Worm (Caenorhabditis elegans): ENCODE measurements around the gene col-85.
A peak's percentile ranks its signal among the peaks of the same experiment; 100 is the strongest.

The col-85 gene

DNA sequence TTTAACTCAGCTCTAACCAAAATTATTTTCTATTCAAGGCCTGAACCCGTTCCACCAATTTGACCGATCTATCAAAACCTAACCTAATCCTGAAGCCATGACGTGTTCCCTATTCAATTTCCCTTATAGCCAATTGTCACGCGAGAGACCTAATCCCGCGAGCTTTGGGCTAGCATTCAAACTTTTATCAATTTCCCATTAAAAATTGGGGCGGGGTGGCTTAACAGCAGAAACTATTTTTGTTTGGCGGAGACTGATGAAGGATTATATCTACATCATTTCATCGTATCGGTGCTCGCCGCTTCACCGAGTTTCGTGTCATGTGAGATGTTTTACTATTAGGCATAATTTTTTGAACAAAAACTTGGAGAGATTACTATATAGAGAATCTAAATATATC, 6.1 kb downstream of the col-85 start:
- TF ChIP-seq unc-130 (GFP tag; optimal IDR thresholded peaks at IDR 0.05) (no peak), unc-39 (tag; optimal IDR thresholded peaks at IDR 0.05) (no peak), spr-1 (tag; optimal IDR thresholded peaks at IDR 0.05) (no peak), lim-7 (GFP tag; IDR thresholded peaks at IDR 0.05) (no peak), F26F4.8 (GFP tag; conservative IDR thresholded peaks at IDR 0.05) (no peak), snpc-1.2 (GFP tag; IDR thresholded peaks at IDR 0.05) (no peak), saeg-2 (GFP tag; IDR thresholded peaks at IDR 0.05) (no peak), nhr-42 (GFP tag; IDR thresholded peaks at IDR 0.05) (no peak), hmg-1.1 (GFP tag; IDR thresholded peaks at IDR 0.05) (no peak), lsy-2 (tag; optimal IDR thresholded peaks at IDR 0.05) (no peak), lir-3 (tag; optimal IDR thresholded peaks at IDR 0.05) (no peak), dmd-6 (GFP tag; IDR thresholded peaks at IDR 0.05) (no peak), skn-1 (tag; optimal IDR thresholded peaks at IDR 0.05) (no peak), nhr-237 (tag; optimal IDR thresholded peaks at IDR 0.05) (no peak), tra-1 (GFP tag; IDR thresholded peaks at IDR 0.05) (no peak), ama-1 (optimal IDR thresholded peaks at IDR 0.05) (no peak), madf-9 (GFP tag; conservative IDR thresholded peaks at IDR 0.05) (no peak)

DNA sequence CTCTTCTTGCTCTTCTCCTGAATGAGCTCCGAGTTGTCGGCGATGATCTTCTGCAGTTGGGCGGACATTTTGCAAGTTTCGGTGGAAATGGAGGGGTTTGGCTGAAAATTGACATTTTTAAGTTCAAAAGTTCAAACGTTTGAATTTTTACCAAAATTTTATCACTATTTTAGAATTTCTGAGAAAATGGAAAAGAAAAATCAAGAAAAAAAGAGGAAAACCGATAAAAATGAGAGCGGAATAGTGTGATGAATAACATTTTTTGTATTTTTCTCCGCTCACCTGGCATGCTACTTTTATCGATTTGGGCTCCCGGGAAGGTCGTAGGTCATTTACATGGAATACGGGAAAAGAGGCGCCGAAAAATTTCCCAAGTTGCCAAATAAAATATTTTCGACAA, 9.8 kb downstream of the col-85 start, which contains the start of gene F15A4.10:
Gene F15A4.10, minus strand, starts transcription at position 101 of the 400 bp plus-strand sequence.
- TF ChIP-seq zip-11 (GFP tag; IDR thresholded peaks at IDR 0.05) (no peak), set-16 (GFP tag; IDR thresholded peaks at IDR 0.05) (0 out of 2 replicates have a peak, but pooled peaks have one; percentile 0)

DNA sequence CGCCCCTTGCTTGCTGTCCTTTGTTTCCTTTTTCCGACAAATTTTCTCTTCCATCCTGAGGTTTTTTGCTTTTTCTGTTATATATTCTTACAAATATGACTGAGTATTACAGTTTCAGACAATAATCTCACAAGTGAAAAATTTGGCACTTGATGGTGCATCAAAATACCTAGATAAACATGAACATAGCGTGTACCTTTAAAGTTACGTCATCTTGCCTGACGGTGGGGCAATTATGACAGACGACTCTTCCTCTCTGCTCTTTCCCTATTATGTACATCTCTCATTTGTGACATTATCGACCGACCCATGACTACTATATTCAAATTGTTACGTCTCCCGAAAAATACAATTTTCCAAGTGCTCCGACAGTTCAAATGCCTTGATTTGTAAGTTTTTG, 12.3 kb downstream of the col-85 start, which contains the start of gene fbxb-102:
Gene fbxb-102, plus strand, starts transcription at position 301 of the 400 bp plus-strand sequence.
- no peak for TF ChIP-seq nhr-10 (tag; optimal IDR thresholded peaks at IDR 0.05)
- no peak for TF ChIP-seq egl-27 (tag; optimal IDR thresholded peaks at IDR 0.05)
- TF ChIP-seq nhr-76 (tag; optimal IDR thresholded peaks at IDR 0.05) = no peak
- TF ChIP-seq R02D3.7 (tag; optimal IDR thresholded peaks at IDR 0.05) = no peak
- TF ChIP-seq arid-1 (GFP tag; conservative IDR thresholded peaks at IDR 0.05) = no peak
- TF ChIP-seq hlh-11 (tag; optimal IDR thresholded peaks at IDR 0.05) = no peak
- TF ChIP-seq ceh-20 (GFP tag; IDR thresholded peaks at IDR 0.05) = no peak
- TF ChIP-seq ZK546.5 (tag; optimal IDR thresholded peaks at IDR 0.05) = no peak
- no peak for TF ChIP-seq D1046.2 (GFP tag; IDR thresholded peaks at IDR 0.05)

DNA sequence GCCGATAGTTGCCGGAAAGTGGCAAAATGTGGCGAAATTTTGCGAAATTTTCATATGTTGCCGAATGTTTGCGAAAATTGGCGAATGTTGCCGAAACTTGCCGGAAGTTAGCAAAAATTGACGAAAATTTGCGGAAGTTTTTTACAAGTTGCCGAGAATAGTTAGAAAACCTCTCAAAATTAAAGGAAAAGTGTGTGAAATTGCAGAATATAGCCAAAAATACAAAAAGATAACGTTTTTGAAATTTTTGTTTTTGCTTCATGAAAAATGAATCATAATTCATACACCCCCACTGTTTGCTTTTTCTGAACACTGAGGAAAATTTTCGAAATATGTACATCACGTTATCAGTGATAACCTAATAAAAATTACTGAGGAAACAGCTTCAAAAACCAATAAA, 13.2 kb downstream of the col-85 start:
- TF ChIP-seq mxl-2 (GFP tag; conservative IDR thresholded peaks at IDR 0.05) = no peak
- no peak for TF ChIP-seq daf-16 (GFP tag; optimal IDR thresholded peaks at IDR 0.05)
- no peak for TF ChIP-seq daf-16 (tag; optimal IDR thresholded peaks at IDR 0.05)
- TF ChIP-seq lin-38 (GFP tag; IDR thresholded peaks at IDR 0.05) = no peak

DNA sequence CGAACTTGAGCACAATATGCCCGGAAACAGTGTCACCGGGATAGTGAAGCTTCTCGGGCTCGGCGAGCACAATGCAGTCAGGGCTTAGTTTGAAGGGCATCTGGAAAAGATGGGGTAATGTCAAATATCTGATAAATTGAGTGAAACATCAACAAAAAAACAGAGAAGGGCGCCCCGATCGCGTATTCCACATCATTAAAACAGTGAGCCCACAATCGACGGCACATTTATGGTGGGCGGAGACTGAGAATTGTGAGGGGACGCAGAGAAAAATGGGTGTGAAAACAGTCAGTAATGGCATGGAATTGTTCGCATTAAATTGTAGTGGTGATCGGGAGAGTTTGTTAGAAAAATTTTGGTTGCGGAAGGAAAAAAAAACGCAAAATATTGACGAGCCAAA, 14.1 kb downstream of the col-85 start, which contains the start of gene arrd-9:
Gene arrd-9, minus strand, starts transcription at position 101 of the 400 bp plus-strand sequence.
- TF ChIP-seq nhr-11 (tag; optimal IDR thresholded peaks at IDR 0.05) = no peak
- no peak for TF ChIP-seq nhr-6 (tag; optimal IDR thresholded peaks at IDR 0.05)
- no peak for TF ChIP-seq ceh-62 (tag; optimal IDR thresholded peaks at IDR 0.05)

DNA sequence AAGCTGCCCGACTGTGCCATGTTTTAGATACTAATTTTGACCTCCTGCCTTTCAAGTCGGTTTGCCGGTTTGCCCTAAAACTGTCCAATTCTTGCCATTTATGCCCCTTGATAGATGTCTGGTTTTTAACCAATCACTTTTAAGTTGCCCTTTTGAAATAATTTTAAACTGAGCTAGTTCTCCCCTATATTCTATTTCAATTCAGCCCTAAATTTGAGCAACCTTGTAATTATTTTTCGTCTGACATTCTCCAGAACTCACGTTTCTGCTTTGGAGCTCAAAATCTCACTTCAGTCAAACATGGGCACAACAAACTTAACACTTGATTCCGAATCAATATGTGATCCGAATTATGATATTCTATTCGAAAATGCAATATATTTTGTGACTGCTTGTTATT, 21.5 kb downstream of the col-85 start, which contains the start of gene srg-17:
Gene srg-17, plus strand, starts transcription at position 301 of the 400 bp plus-strand sequence.
- TF ChIP-seq egl-27 (tag; optimal IDR thresholded peaks at IDR 0.05) (no peak), aha-1 (tag) (peak; percentile 72)

All from whole organism, L4 larva.